Fruit fly (Drosophila melanogaster): ENCODE measurements around the gene CG14383.

DNA sequence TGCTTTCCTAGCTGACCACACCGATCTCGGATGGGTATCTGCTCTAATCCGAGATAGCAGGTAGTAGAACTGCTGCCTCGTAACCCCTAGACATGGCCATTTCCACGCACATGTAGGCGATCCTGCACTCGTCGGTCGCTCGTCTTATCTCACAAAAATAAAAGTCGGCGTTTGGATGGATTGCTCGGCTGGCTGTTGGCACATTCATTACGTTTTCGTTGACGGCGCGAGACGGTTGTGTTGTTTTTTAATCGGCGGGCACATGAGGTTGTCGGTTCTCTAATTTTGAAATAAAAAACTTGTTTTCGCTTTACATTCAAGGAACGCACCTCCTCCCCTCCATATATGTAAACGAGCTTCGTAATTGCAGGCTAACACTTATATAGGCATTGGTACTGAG lies 44.0 kb upstream of the CG14383 start, which contains the start of gene ry:
- TF ChIP-seq CTCF (optimal IDR thresholded peaks at IDR 0.05) (no peak), CG8478 (optimal IDR thresholded peaks at IDR 0.05) (no peak)
